Worm (Caenorhabditis elegans) whole organism, L1 larva: ENCODE results near the gene mtm-3.
"Not testable (repeated sequence)": the region's sequence is repeated elsewhere in the genome, so short reads cannot be mapped to it uniquely, and the experiment has no call there.

Source experiments
- C34B4.2 ChIP-seq: sonication (generic microtip); optimal IDR thresholded peaks from 2 replicates; lab custom pipeline; 2017; ENCODE audit warnings: mild to moderate bottlenecking, missing genetic modification characterization, missing compliant biosample characterization
- F16B12.6 ChIP-seq: fragments of 150-350 bp; optimal IDR thresholded peaks from 2 replicates; lab custom pipeline; 2014; ENCODE audit warnings: missing biosample characterization, missing genetic modification characterization
- alr-1 ChIP-seq: fragments of 200-800 bp; sonication (Bioruptor generic); optimal IDR thresholded peaks from 2 replicates; lab custom pipeline; 2018; ENCODE audit warnings: borderline replicate concordance, mild to moderate bottlenecking, missing genetic modification characterization, missing compliant biosample characterization
- blmp-1 ChIP-seq: fragments of 150-350 bp; optimal IDR thresholded peaks from 2 replicates; lab custom pipeline; 2014; ENCODE audit warnings: missing biosample characterization, missing genetic modification characterization
- ceh-8 ChIP-seq: fragments of 200-800 bp; sonication (Bioruptor generic); optimal IDR thresholded peaks from 2 replicates; lab custom pipeline; 2018; ENCODE audit warnings: mild to moderate bottlenecking, missing genetic modification characterization, moderate library complexity, missing compliant biosample characterization
- dsc-1 ChIP-seq: sonication (generic microtip); optimal IDR thresholded peaks from 2 replicates; lab custom pipeline; 2016; ENCODE audit warnings: mild to moderate bottlenecking, missing genetic modification characterization, missing compliant biosample characterization
- efl-1 ChIP-seq, 4 experiments: fragments of 150-350 bp; optimal IDR thresholded peaks in 3 of 4; peaks in 1 of 4; 1 replicate in 1 of 4; 2 replicates in 3 of 4; lab custom pipeline; 2014; ENCODE audit warnings: missing biosample characterization in 2 of 4, missing genetic modification characterization in 2 of 4, missing genetic modification reagents in 2 of 4
- efl-3 ChIP-seq: fragments of 200-800 bp; sonication (Bioruptor generic); optimal IDR thresholded peaks from 2 replicates; lab custom pipeline; 2018; ENCODE audit warnings: mild to moderate bottlenecking, missing genetic modification characterization, missing compliant biosample characterization
- elt-2 ChIP-seq: sonication (generic microtip); optimal IDR thresholded peaks from 2 replicates; lab custom pipeline; 2016; ENCODE audit warnings: missing genetic modification characterization, mild to moderate bottlenecking, inconsistent platforms, missing compliant biosample characterization, missing genetic modification reagents
- elt-3 ChIP-seq, 6 experiments: fragments of 150-350 bp in 1 of 6; sonication (generic microtip); optimal IDR thresholded peaks; 2 replicates each; lab custom pipeline; 2017 to 2018; ENCODE audit warnings: missing biosample characterization in 6 of 6, missing genetic modification characterization in 6 of 6, inconsistent platforms in 1 of 6
- fkh-8 ChIP-seq: sonication (generic microtip); optimal IDR thresholded peaks from 2 replicates; lab custom pipeline; 2016; ENCODE audit warnings: mild to moderate bottlenecking, missing genetic modification characterization, missing compliant biosample characterization
- grh-1 ChIP-seq: fragments of 200-800 bp; sonication (Bioruptor generic); IDR thresholded peaks from 2 replicates; pipeline ENCODE4 v1.3.6; 2022; ENCODE audit warnings: missing genetic modification reagents, missing genetic modification characterization, missing compliant biosample characterization
- hlh-17 ChIP-seq: fragments of 200-800 bp; sonication (Bioruptor generic); optimal IDR thresholded peaks from 2 replicates; lab custom pipeline; 2018; ENCODE audit warnings: missing genetic modification characterization, mild to moderate bottlenecking, missing compliant biosample characterization, moderate library complexity, borderline replicate concordance
- isw-1 ChIP-seq: fragments of 200-800 bp; sonication (Bioruptor generic); IDR thresholded peaks from 2 replicates; pipeline ENCODE4 v1.3.6; 2022; ENCODE audit warnings: missing genetic modification characterization, missing compliant biosample characterization
- lin-13 ChIP-seq: fragments of 150-350 bp; optimal IDR thresholded peaks from 2 replicates; lab custom pipeline; 2014; ENCODE audit warnings: missing biosample characterization, missing genetic modification reagents, missing genetic modification characterization
- lin-35 ChIP-seq, 2 experiments: fragments of 150-350 bp; optimal IDR thresholded peaks; 2 replicates each; lab custom pipeline; 2014; ENCODE audit warnings: missing biosample characterization in 2 of 2, missing genetic modification characterization in 2 of 2, missing genetic modification reagents in 2 of 2
- nhr-11 ChIP-seq: fragments of 150-350 bp; optimal IDR thresholded peaks from 2 replicates; lab custom pipeline; 2014; ENCODE audit warnings: missing biosample characterization, missing genetic modification characterization
- nhr-20 ChIP-seq: sonication (generic microtip); optimal IDR thresholded peaks from 2 replicates; lab custom pipeline; 2016; ENCODE audit warnings: mild to moderate bottlenecking, missing genetic modification characterization, missing compliant biosample characterization
- nhr-237 ChIP-seq: fragments of 150-350 bp; optimal IDR thresholded peaks from 2 replicates; lab custom pipeline; 2014; ENCODE audit warnings: missing biosample characterization, missing genetic modification characterization
- nhr-76 ChIP-seq: sonication (generic microtip); optimal IDR thresholded peaks from 2 replicates; lab custom pipeline; 2017; ENCODE audit warnings: missing biosample characterization, missing genetic modification characterization
- nhr-77 ChIP-seq: fragments of 150-350 bp; optimal IDR thresholded peaks from 2 replicates; lab custom pipeline; 2014; ENCODE audit warnings: missing biosample characterization, missing genetic modification characterization
- pax-3 ChIP-seq: fragments of 200-800 bp; sonication (Bioruptor generic); optimal IDR thresholded peaks from 2 replicates; lab custom pipeline; 2018; ENCODE audit warnings: mild to moderate bottlenecking, missing genetic modification characterization, moderate library complexity, missing compliant biosample characterization
- unc-30 ChIP-seq: sonication (generic microtip); optimal IDR thresholded peaks from 2 replicates; lab custom pipeline; 2017; ENCODE audit warnings: missing biosample characterization, missing genetic modification characterization

The mtm-3 gene

ce11 chrIII:3800240-3800933 is at the start of gene mtm-3:
mtm-3 (minus strand) TSS chrIII:3800467.
- TF ChIP-seq lin-13 (GFP tag; lab: Kevin White, UChicago) (no peak), nhr-237 (tag; lab: Kevin White, UChicago) (no peak), blmp-1 (peak; percentile 80), hlh-17 (GFP tag; lab: Kevin White, UChicago) (no peak), efl-1 (optimal IDR thresholded peaks at IDR 0.05; lab: Kevin White, UChicago) (no peak), efl-1 (GFP tag; optimal IDR thresholded peaks at IDR 0.05 in 1 of 2; lab: Kevin White, UChicago) (peak in 1 of 2 experiments; percentile 41), isw-1 (GFP tag; lab: Robert Waterston, UW) (no peak), dsc-1 (tag; lab: Kevin White, UChicago) (no peak)

- not testable (repeated sequence) for TF ChIP-seq nhr-11 (tag; lab: Kevin White, UChicago); ceh-8 (GFP tag; lab: Kevin White, UChicago); alr-1 (tag; lab: Kevin White, UChicago)
These were observed 44.5 kb upstream of the mtm-3 start, which contains the start of gene maph-1.3 for ce11 chrIII:3844746-3845145. maph-1.3 (plus strand) TSS chrIII:3844893.

- not testable (repeated sequence) for TF ChIP-seq elt-3 (tag; optimal IDR thresholded peaks at IDR 0.05; lab: Kevin White, UChicago); nhr-77 (tag; lab: Kevin White, UChicago); unc-30
These were observed 43.2 kb upstream of the mtm-3 start, which contains the start of gene C36A4.4 for ce11 chrIII:3843514-3843913. C36A4.4 (minus strand) TSS chrIII:3843614.

- not testable (repeated sequence) for TF ChIP-seq lin-35 (GFP tag; optimal IDR thresholded peaks at IDR 0.05; lab: Kevin White, UChicago); pax-3; lin-13 (GFP tag; lab: Kevin White, UChicago)
These were observed 40.0 kb upstream of the mtm-3 start, which contains the start of gene C36A4.11 for ce11 chrIII:3840279-3840678. C36A4.11 (plus strand) TSS chrIII:3840579.

ce11 chrIII:3839635-3840034 is 39.4 kb upstream of the mtm-3 start, which contains the start of gene cyp-25A3:
cyp-25A3 (minus strand) TSS chrIII:3839735.
- TF ChIP-seq blmp-1 (peak; percentile 15), efl-3 (GFP tag; lab: Kevin White, UChicago) (no peak)

ce11 chrIII:3834800-3835271 is 34.6 kb upstream of the mtm-3 start, which contains the start of gene cyp-25A2:
cyp-25A2 (plus strand) TSS chrIII:3835221.
- TF ChIP-seq nhr-237 (tag; lab: Kevin White, UChicago) (no peak), elt-2 (peak; percentile 73), F16B12.6 (tag; lab: Kevin White, UChicago) (no peak), nhr-11 (tag; lab: Kevin White, UChicago) (no peak), efl-1 (optimal IDR thresholded peaks at IDR 0.05; lab: Kevin White, UChicago) (no peak), efl-1 (GFP tag; optimal IDR thresholded peaks at IDR 0.05 in 1 of 2; lab: Kevin White, UChicago) (peak in 1 of 2 experiments; percentile 66), nhr-20 (tag; lab: Kevin White, UChicago) (peak; percentile 6)

ce11 chrIII:3832291-3832690 is 32.0 kb upstream of the mtm-3 start, which contains the start of gene cyp-25A1:
cyp-25A1 (plus strand) TSS chrIII:3832591.
- no peak for TF ChIP-seq fkh-8
- no peak for TF ChIP-seq nhr-76 (tag; lab: Kevin White, UChicago)
- no peak for TF ChIP-seq grh-1 (GFP tag; lab: Robert Waterston, UW)
- no peak for TF ChIP-seq C34B4.2 (tag; lab: Kevin White, UChicago)
- no peak for TF ChIP-seq nhr-20 (tag; lab: Kevin White, UChicago)
- TF ChIP-seq nhr-77 (tag; lab: Kevin White, UChicago), result no peak
